Worm (Caenorhabditis elegans) whole organism, L3 larva: ENCODE data around the gene F35C11.6.

Experiments used
- R02D3.7 ChIP-seq: fragments of 150-350 bp; optimal IDR thresholded peaks from 2 replicates; lab custom pipeline; 2014; ENCODE audit warnings: missing biosample characterization, missing genetic modification characterization
- ZK546.5 ChIP-seq: sonication (generic microtip); optimal IDR thresholded peaks from 2 replicates; lab custom pipeline; 2017; ENCODE audit warnings: missing biosample characterization, missing genetic modification characterization
- aly-2 ChIP-seq: fragments of 150-350 bp; optimal IDR thresholded peaks from 2 replicates; lab custom pipeline; 2014; ENCODE audit warnings: missing biosample characterization, missing genetic modification characterization
- ceh-16 ChIP-seq: sonication (generic microtip); optimal IDR thresholded peaks from 2 replicates; lab custom pipeline; 2017; ENCODE audit warnings: missing biosample characterization, missing genetic modification characterization
- ceh-28 ChIP-seq: fragments of 150-350 bp; optimal IDR thresholded peaks from 2 replicates; lab custom pipeline; 2014; ENCODE audit warnings: missing biosample characterization, missing genetic modification reagents, missing genetic modification characterization
- ceh-82 ChIP-seq: fragments of 150-350 bp; optimal IDR thresholded peaks from 2 replicates; lab custom pipeline; 2014; ENCODE audit warnings: missing biosample characterization, missing genetic modification characterization
- ceh-9 ChIP-seq: sonication (generic microtip); optimal IDR thresholded peaks from 2 replicates; lab custom pipeline; 2018; ENCODE audit warnings: missing biosample characterization, missing genetic modification characterization
- egl-27 ChIP-seq: sonication (generic microtip); optimal IDR thresholded peaks from 4 replicates; lab custom pipeline; 2017; ENCODE audit warnings: missing biosample characterization, missing genetic modification reagents, missing genetic modification characterization
- egl-5 ChIP-seq: fragments of 150-350 bp; optimal IDR thresholded peaks from 2 replicates; lab custom pipeline; 2017; ENCODE audit warnings: missing biosample characterization, missing genetic modification reagents, missing genetic modification characterization, inconsistent platforms
- elt-2 ChIP-seq: sonication (generic microtip); optimal IDR thresholded peaks from 2 replicates; lab custom pipeline; 2016; ENCODE audit warnings: missing genetic modification reagents, mild to moderate bottlenecking, missing genetic modification characterization, missing compliant biosample characterization
- elt-3 ChIP-seq, 3 experiments: fragments of 150-350 bp in 1 of 3; sonication (generic microtip) in 2 of 3; optimal IDR thresholded peaks; 2 replicates in 2 of 3; 4 replicates in 1 of 3; lab custom pipeline; 2014 to 2017; ENCODE audit warnings: missing biosample characterization in 3 of 3, missing genetic modification characterization in 3 of 3
- fkh-2 ChIP-seq: fragments of 150-350 bp; optimal IDR thresholded peaks from 2 replicates; lab custom pipeline; 2014; ENCODE audit warnings: missing biosample characterization, missing genetic modification reagents, missing genetic modification characterization
- hmg-11 ChIP-seq: sonication (generic microtip); optimal IDR thresholded peaks from 2 replicates; lab custom pipeline; 2016; ENCODE audit warnings: missing genetic modification characterization, missing compliant biosample characterization
- jun-1 ChIP-seq: fragments of 150-350 bp; optimal IDR thresholded peaks from 2 replicates; lab custom pipeline; 2014; ENCODE audit warnings: missing biosample characterization, missing genetic modification reagents, missing genetic modification characterization
- lsy-12 ChIP-seq: sonication (generic microtip); optimal IDR thresholded peaks from 2 replicates; lab custom pipeline; 2016; ENCODE audit warnings: mild to moderate bottlenecking, missing genetic modification characterization, missing compliant biosample characterization
- mdl-1 ChIP-seq: fragments of 150-350 bp; optimal IDR thresholded peaks from 2 replicates; lab custom pipeline; 2014; ENCODE audit warnings: missing biosample characterization, missing genetic modification characterization
- nhr-11 ChIP-seq: fragments of 150-350 bp; optimal IDR thresholded peaks from 2 replicates; lab custom pipeline; 2014; ENCODE audit warnings: missing biosample characterization, missing genetic modification characterization
- nhr-23 ChIP-seq: fragments of 150-350 bp; optimal IDR thresholded peaks from 2 replicates; lab custom pipeline; 2014; ENCODE audit warnings: missing biosample characterization, missing genetic modification reagents, missing genetic modification characterization
- nhr-25 ChIP-seq: sonication (generic microtip); optimal IDR thresholded peaks from 2 replicates; lab custom pipeline; 2017; ENCODE audit warnings: missing biosample characterization, missing genetic modification characterization
- nhr-28 ChIP-seq: fragments of 150-350 bp; optimal IDR thresholded peaks from 2 replicates; lab custom pipeline; 2014; ENCODE audit warnings: missing biosample characterization, missing genetic modification characterization
- nhr-76 ChIP-seq: fragments of 150-350 bp; sonication (generic microtip); optimal IDR thresholded peaks from 5 replicates; lab custom pipeline; 2014; ENCODE audit warnings: missing biosample characterization, missing genetic modification characterization
- pha-4 ChIP-seq: fragments of 150-350 bp; optimal IDR thresholded peaks from 2 replicates; lab custom pipeline; 2014; ENCODE audit warnings: missing biosample characterization, missing genetic modification reagents, missing genetic modification characterization
- pqm-1 ChIP-seq: fragments of 150-350 bp; optimal IDR thresholded peaks from 2 replicates; lab custom pipeline; 2017; ENCODE audit warnings: missing biosample characterization, missing genetic modification characterization, inconsistent platforms
- snpc-4 ChIP-seq: fragments of 150-350 bp; optimal IDR thresholded peaks from 2 replicates; lab custom pipeline; 2014; ENCODE audit warnings: missing biosample characterization, missing genetic modification characterization
- unc-39 ChIP-seq: sonication (generic microtip); optimal IDR thresholded peaks from 4 replicates; lab custom pipeline; 2017; ENCODE audit warnings: missing biosample characterization, missing genetic modification characterization
- unc-62 ChIP-seq: fragments of 150-350 bp; sonication (generic microtip); optimal IDR thresholded peaks from 4 replicates; lab custom pipeline; 2014; ENCODE audit warnings: missing biosample characterization, missing genetic modification reagents, missing genetic modification characterization

The F35C11.6 gene

DNA sequence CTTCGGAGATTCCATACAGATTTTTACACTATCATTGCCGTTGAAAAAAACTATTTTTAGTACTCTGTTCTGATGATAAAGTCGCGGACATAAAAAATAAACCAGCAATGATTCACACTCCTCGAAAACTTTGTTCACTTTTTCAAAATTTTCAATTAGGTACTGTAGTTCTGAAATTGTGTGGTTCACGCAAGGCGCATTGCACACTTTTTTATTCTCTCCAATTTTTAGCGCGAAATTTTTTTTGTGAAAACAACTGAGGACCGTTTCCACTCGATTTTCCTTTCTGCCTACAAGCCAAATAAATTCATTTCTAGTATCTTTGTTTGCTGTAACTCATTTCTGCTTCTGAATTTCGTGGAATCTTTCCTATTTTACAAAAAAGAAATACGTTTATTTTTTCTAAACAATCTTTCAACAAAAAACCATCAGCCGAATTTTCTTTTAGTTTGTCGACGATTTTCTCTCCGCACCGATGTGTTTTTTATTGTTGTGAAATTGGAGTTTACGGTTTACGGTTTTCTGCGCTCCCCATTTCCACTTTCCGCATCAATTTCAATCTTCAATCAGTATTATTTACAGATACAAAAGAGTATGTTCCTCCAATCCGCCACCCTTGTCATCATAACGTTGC is 5.7 kb downstream of the F35C11.6 start, which contains the start of gene F35C11.5:
TSS of gene F35C11.5 (plus strand) at position 584 of the 634 bp plus-strand sequence.
- no peak for TF ChIP-seq unc-62
- TF ChIP-seq, all 47 proteins: peak for 0

DNA sequence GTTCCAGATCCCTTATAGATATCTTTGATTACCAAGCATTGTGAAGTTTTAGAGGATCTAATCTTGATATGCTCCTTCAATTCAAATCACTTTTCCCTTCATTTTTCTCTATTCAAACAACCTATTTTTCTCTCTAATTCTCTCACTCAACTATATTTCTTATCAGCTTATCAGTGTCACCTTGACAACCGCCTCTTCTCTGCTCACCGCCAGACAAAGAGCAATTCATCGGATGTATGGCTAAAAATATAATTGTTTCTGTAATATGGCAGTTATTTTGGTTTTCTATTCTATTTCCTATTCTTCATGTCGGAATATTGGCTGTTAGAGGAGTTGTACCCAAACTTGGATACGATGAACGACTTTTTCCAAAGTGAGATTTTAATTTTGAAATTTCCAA is 9.2 kb downstream of the F35C11.6 start:
- TF ChIP-seq lsy-12 (no peak), elt-2 (tag; lab: Kevin White, UChicago) (peak; percentile 53), ceh-28 (tag; lab: Kevin White, UChicago) (no peak)
- TF ChIP-seq, all 47 proteins: peak for 1

DNA sequence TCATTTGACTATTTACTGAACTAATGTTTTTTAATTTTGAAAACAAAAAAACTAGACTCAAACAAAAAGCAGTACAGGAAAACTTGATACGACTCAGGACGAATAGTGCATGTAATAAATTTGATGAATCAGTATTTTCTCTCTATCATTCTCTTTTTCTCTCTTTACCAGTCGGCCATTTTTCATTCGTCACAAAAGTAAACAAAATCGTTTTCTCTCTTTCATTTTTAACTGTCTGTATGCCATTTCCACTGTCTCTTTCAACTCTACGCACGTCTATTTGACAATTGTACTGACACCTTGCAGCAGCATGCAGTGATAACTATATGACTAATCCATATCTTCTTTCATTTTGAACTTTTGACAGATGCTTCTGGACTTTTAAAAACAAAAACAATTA is 10.2 kb downstream of the F35C11.6 start, which contains the start of the genes F35C11.2 and F35C11.4:
TSS of gene F35C11.2 (minus strand) at position 90 of the 400 bp plus-strand sequence.
TSS of gene F35C11.4 (plus strand) at position 260 of the 400 bp plus-strand sequence.
- TF ChIP-seq ceh-16 (tag; lab: Kevin White, UChicago) (no peak), elt-2 (tag; lab: Kevin White, UChicago) (peak; percentile 75), nhr-23 (tag; lab: Kevin White, UChicago) (no peak), pha-4 (peak; percentile 85), pqm-1 (tag; lab: Kevin White, UChicago) (peak; percentile 86), jun-1 (tag; lab: Kevin White, UChicago) (peak; percentile 5), R02D3.7 (no peak), fkh-2 (tag; lab: Kevin White, UChicago) (no peak), ZK546.5 (tag; lab: Kevin White, UChicago) (no peak)

DNA sequence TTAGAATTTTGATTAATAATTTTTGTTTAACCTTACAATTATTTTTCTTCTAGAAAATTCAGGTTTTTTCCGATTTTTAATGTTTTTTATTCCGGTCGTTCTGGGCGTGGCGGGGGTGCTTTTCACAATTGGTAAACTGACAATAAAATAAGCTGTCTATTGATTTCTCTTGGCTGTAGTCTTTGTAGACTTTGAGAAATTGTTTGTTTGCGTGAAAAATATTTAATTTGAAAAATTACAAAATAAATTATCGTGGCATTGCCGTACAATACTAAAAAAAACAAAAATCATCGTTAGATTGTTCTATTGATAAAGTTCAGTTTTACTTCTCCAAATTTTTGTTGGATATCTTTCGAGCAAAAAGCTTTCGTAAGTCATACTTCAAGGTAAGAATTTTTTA is 12.5 kb downstream of the F35C11.6 start, which contains the start of gene F35C11.3:
TSS of gene F35C11.3 (plus strand) at position 301 of the 400 bp plus-strand sequence.
- TF ChIP-seq ceh-16 (tag; lab: Kevin White, UChicago) (no peak), unc-62 (no peak)

DNA sequence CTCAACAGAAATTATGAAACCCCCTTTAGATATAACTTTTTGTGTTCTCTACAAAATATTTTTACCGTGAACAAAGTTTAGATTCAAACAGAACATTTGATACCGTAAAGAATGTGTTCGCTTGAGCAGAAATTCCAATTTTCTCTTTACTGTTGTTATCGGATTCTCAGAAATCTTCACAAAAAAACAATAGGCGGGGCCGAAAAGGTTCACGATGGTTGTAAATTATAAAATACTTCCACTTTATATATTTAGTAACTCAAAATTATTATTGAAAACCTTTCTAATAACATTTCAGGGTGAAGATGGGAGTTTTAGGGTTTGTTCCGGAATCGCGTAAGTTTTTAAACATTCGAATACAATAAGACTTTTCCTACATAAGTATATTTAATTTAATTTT is 20.8 kb downstream of the F35C11.6 start, which contains the start of gene nlp-5:
TSS of gene nlp-5 (plus strand) at position 301 of the 400 bp plus-strand sequence.
- TF ChIP-seq nhr-76 (tag; lab: Kevin White, UChicago) = no peak
- TF ChIP-seq elt-3 (tag; optimal IDR thresholded peaks at IDR 0.05; lab: Kevin White, UChicago) = no peak
- no peak for TF ChIP-seq jun-1 (tag; lab: Kevin White, UChicago)
- TF ChIP-seq R02D3.7 = no peak
- TF ChIP-seq ceh-16 (tag; lab: Kevin White, UChicago) = no peak
- TF ChIP-seq nhr-28 = no peak
- TF ChIP-seq snpc-4 (tag; lab: Kevin White, UChicago) = no peak
- no peak for TF ChIP-seq egl-5 (tag; lab: Kevin White, UChicago)
- TF ChIP-seq egl-27 (tag; lab: Kevin White, UChicago) = no peak

DNA sequence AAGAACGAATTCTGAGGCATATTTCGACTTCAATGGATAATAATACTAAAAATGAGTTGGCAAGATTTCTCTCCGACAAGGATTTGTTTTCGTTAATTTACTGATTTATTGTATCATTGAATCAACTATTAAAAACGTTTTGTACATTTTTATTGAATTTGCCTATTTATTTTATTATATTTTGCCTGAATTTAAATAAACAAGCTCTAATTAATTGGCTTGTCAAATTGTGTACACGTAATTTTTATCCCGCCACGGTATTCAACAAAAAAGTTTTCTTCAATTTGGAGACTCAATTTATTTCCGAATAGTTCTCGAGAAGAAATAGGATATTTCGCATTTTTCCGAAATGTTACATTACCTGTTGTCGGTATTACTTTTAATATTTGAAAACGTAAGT is 26.4 kb downstream of the F35C11.6 start, which contains the start of gene M110.7:
TSS of gene M110.7 (plus strand) at position 301 of the 400 bp plus-strand sequence.
- no peak for TF ChIP-seq unc-39 (tag; lab: Kevin White, UChicago)
- TF ChIP-seq ZK546.5 (tag; lab: Kevin White, UChicago) = no peak
- TF ChIP-seq ceh-82 (tag; lab: Kevin White, UChicago) = no peak
- no peak for TF ChIP-seq snpc-4 (tag; lab: Kevin White, UChicago)
- no peak for TF ChIP-seq mdl-1 (tag; lab: Kevin White, UChicago)
- TF ChIP-seq aly-2 (tag; lab: Kevin White, UChicago) = no peak
- no peak for TF ChIP-seq nhr-11 (tag; lab: Kevin White, UChicago)

DNA sequence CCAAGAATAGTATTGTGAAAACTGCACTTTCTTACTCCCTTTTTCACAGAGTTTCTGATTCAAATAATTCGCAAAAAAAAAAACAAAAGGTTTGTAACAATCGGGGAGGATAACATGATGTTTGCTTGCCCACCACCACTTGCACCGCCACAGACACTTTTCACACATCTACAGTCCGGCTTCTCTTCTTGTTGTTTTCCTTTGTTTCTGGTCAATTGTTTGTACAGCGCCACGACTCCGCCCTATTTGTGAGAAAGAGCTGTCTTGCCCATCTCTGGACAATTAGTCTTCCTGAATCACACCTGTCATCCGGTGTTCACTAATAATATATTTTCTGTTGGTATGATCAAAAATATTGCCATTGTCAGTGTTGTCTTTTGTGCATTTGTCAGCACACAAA is 28.0 kb downstream of the F35C11.6 start, which contains the start of gene M110.9:
TSS of gene M110.9 (plus strand) at position 301 of the 400 bp plus-strand sequence.
- TF ChIP-seq unc-39 (tag; lab: Kevin White, UChicago) = no peak
- TF ChIP-seq pqm-1 (tag; lab: Kevin White, UChicago) = no peak
- TF ChIP-seq ceh-9 (tag; lab: Kevin White, UChicago) = no peak
- no peak for TF ChIP-seq nhr-25 (tag; lab: Kevin White, UChicago)
- TF ChIP-seq elt-3 (tag; optimal IDR thresholded peaks at IDR 0.05; lab: Kevin White, UChicago) = no peak
- no peak for TF ChIP-seq elt-2 (tag; lab: Kevin White, UChicago)
- TF ChIP-seq hmg-11 (tag; lab: Kevin White, UChicago) = no peak
